Worm (Caenorhabditis elegans) whole organism, late embryonic: Measurements from ENCODE around the gene mig-6.

Source experiments
- C38D4.7 ChIP-seq: fragments of 200-800 bp; sonication (Bioruptor generic); optimal IDR thresholded peaks from 2 replicates; lab custom pipeline; 2018; ENCODE audit warnings: mild to moderate bottlenecking, missing genetic modification characterization, moderate library complexity, missing compliant biosample characterization
- K02D7.2 ChIP-seq: sonication (generic microtip); optimal IDR thresholded peaks from 2 replicates; lab custom pipeline; 2017; ENCODE audit warnings: mild to moderate bottlenecking, missing genetic modification characterization, missing compliant biosample characterization
- K09A11.1 ChIP-seq: sonication (generic microtip); optimal IDR thresholded peaks from 2 replicates; lab custom pipeline; 2017; ENCODE audit warnings: antibody characterized with exemption, mild to moderate bottlenecking, missing genetic modification characterization, missing compliant biosample characterization; ENCODE audit not compliant: insufficient read depth
- T23F11.4 ChIP-seq: fragments of 200-800 bp; sonication (Bioruptor generic); optimal IDR thresholded peaks from 2 replicates; lab custom pipeline; 2018; ENCODE audit warnings: mild to moderate bottlenecking, missing genetic modification characterization, missing compliant biosample characterization
- ama-1 ChIP-seq: fragments of 150-350 bp; optimal IDR thresholded peaks from 2 replicates; lab custom pipeline; 2014
- ceh-19 ChIP-seq: fragments of 200-800 bp; sonication (Bioruptor generic); optimal IDR thresholded peaks from 2 replicates; lab custom pipeline; 2018; ENCODE audit warnings: mild to moderate bottlenecking, missing genetic modification characterization, missing compliant biosample characterization
- ceh-34 ChIP-seq: sonication (generic microtip); optimal IDR thresholded peaks from 2 replicates; lab custom pipeline; 2016; ENCODE audit warnings: mild to moderate bottlenecking, missing genetic modification characterization, missing compliant biosample characterization
- ceh-45 ChIP-seq: fragments of 200-800 bp; sonication (Bioruptor generic); IDR thresholded peaks from 2 replicates; pipeline ENCODE4 v1.3.6; 2022; ENCODE audit warnings: missing genetic modification reagents, missing genetic modification characterization, missing compliant biosample characterization
- ceh-48 ChIP-seq: sonication (generic microtip); optimal IDR thresholded peaks from 2 replicates; lab custom pipeline; 2016; ENCODE audit warnings: missing genetic modification characterization, inconsistent platforms, missing compliant biosample characterization
- ceh-9 ChIP-seq: sonication (generic microtip); optimal IDR thresholded peaks from 2 replicates; lab custom pipeline; 2016; ENCODE audit warnings: mild to moderate bottlenecking, missing genetic modification characterization, inconsistent platforms, missing compliant biosample characterization
- dve-1 ChIP-seq: sonication (generic microtip); optimal IDR thresholded peaks from 2 replicates; lab custom pipeline; 2017; ENCODE audit warnings: antibody characterized with exemption, mild to moderate bottlenecking, missing genetic modification characterization, missing compliant biosample characterization
- elt-2 ChIP-seq: sonication (generic microtip); optimal IDR thresholded peaks from 2 replicates; lab custom pipeline; 2016; ENCODE audit warnings: missing genetic modification reagents, missing genetic modification characterization, missing compliant biosample characterization
- elt-4 ChIP-seq: sonication (generic microtip); optimal IDR thresholded peaks from 2 replicates; lab custom pipeline; 2016; ENCODE audit warnings: missing genetic modification characterization, missing compliant biosample characterization
- ets-4 ChIP-seq: sonication (generic microtip); optimal IDR thresholded peaks from 2 replicates; lab custom pipeline; 2016; ENCODE audit warnings: missing genetic modification characterization, missing compliant biosample characterization
- fax-1 ChIP-seq: sonication (generic microtip); optimal IDR thresholded peaks from 2 replicates; lab custom pipeline; 2016; ENCODE audit warnings: missing genotype, missing genetic modification characterization, missing compliant biosample characterization
- fkh-10 ChIP-seq: fragments of 150-350 bp; optimal IDR thresholded peaks from 2 replicates; lab custom pipeline; 2014; ENCODE audit warnings: missing biosample characterization, missing genetic modification reagents, missing genetic modification characterization
- gmeb-2 ChIP-seq: sonication (generic microtip); optimal IDR thresholded peaks from 2 replicates; lab custom pipeline; 2016; ENCODE audit warnings: missing genetic modification characterization, inconsistent platforms, missing compliant biosample characterization
- hlh-15 ChIP-seq: sonication (generic microtip); optimal IDR thresholded peaks from 2 replicates; lab custom pipeline; 2016; ENCODE audit warnings: missing genetic modification characterization, missing compliant biosample characterization
- hlh-30 ChIP-seq: sonication (generic microtip); optimal IDR thresholded peaks from 2 replicates; lab custom pipeline; 2017; ENCODE audit warnings: antibody characterized with exemption, missing genetic modification characterization, missing compliant biosample characterization; ENCODE audit not compliant: insufficient read depth
- lim-6 ChIP-seq: sonication (generic microtip); optimal IDR thresholded peaks from 2 replicates; lab custom pipeline; 2016; ENCODE audit warnings: missing genetic modification characterization, missing compliant biosample characterization
- lin-11 ChIP-seq: fragments of 200-800 bp; sonication (Bioruptor generic); optimal IDR thresholded peaks from 2 replicates; lab custom pipeline; 2018; ENCODE audit warnings: mild to moderate bottlenecking, missing genetic modification characterization, missing compliant biosample characterization
- madf-2 ChIP-seq: sonication (generic microtip); optimal IDR thresholded peaks from 2 replicates; lab custom pipeline; 2017; ENCODE audit warnings: missing genetic modification characterization, missing compliant biosample characterization
- mec-3 ChIP-seq: sonication (generic microtip); optimal IDR thresholded peaks from 2 replicates; lab custom pipeline; 2016; ENCODE audit warnings: borderline replicate concordance, missing genetic modification characterization, missing compliant biosample characterization
- nhr-11 ChIP-seq: fragments of 150-350 bp; optimal IDR thresholded peaks from 2 replicates; lab custom pipeline; 2014; ENCODE audit warnings: missing biosample characterization, missing genetic modification characterization
- pha-2 ChIP-seq: sonication (generic microtip); optimal IDR thresholded peaks from 2 replicates; lab custom pipeline; 2017; ENCODE audit warnings: mild to moderate bottlenecking, missing genetic modification characterization, missing compliant biosample characterization
- pha-4 ChIP-seq: fragments of 150-350 bp; optimal IDR thresholded peaks from 2 replicates; lab custom pipeline; 2018; ENCODE audit warnings: missing biosample characterization, missing genetic modification reagents, missing genetic modification characterization
- sox-4 ChIP-seq: sonication (generic microtip); optimal IDR thresholded peaks from 2 replicates; lab custom pipeline; 2017; ENCODE audit warnings: mild to moderate bottlenecking, missing genetic modification characterization, inconsistent platforms, missing compliant biosample characterization
- tbx-2 ChIP-seq: sonication (generic microtip); optimal IDR thresholded peaks from 2 replicates; lab custom pipeline; 2016; ENCODE audit warnings: missing genetic modification characterization, missing compliant biosample characterization
- ttx-3 ChIP-seq: sonication (generic microtip); optimal IDR thresholded peaks from 2 replicates; lab custom pipeline; 2016; ENCODE audit warnings: missing genetic modification reagents, missing genetic modification characterization, missing compliant biosample characterization
- unc-3 ChIP-seq, 2 experiments: fragments of 200-800 bp in 1 of 2; sonication (Bioruptor generic) in 1 of 2; sonication (generic microtip) in 1 of 2; conservative IDR thresholded peaks in 1 of 2; optimal IDR thresholded peaks in 1 of 2; 2 replicates each; pipeline versions ENCODE4 v1.3.6 to Lab custom; 2016 to 2022; ENCODE audit warnings: missing compliant biosample characterization in 2 of 2, missing genetic modification characterization in 2 of 2, missing genetic modification reagents in 1 of 2
- unc-42 ChIP-seq: sonication (generic microtip); optimal IDR thresholded peaks from 2 replicates; lab custom pipeline; 2016; ENCODE audit warnings: missing genotype, missing genetic modification characterization, missing compliant biosample characterization
- unc-86 ChIP-seq: sonication (generic microtip); optimal IDR thresholded peaks from 2 replicates; lab custom pipeline; 2016; ENCODE audit warnings: missing genetic modification characterization, missing compliant biosample characterization
- ztf-16 ChIP-seq: sonication (generic microtip); optimal IDR thresholded peaks from 2 replicates; lab custom pipeline; 2017; ENCODE audit warnings: missing genetic modification characterization, missing compliant biosample characterization

Gene mig-6

ce11 chrV:7861792-7862191, 34.8 kb downstream of the mig-6 start, which contains the start of gene C37C3.17:
C37C3.17 (minus strand) TSS chrV:7861892.
- no peak for TF ChIP-seq hlh-15 (tag; lab: Kevin White, UChicago)
- no peak for TF ChIP-seq elt-2 (tag; lab: Kevin White, UChicago)

- no peak for TF ChIP-seq madf-2 (tag; lab: Kevin White, UChicago)
- TF ChIP-seq mec-3 (tag; lab: Kevin White, UChicago) = no peak
- no peak for TF ChIP-seq unc-42 (tag; lab: Kevin White, UChicago)
- no peak for TF ChIP-seq ceh-48 (tag; lab: Kevin White, UChicago)
- no peak for TF ChIP-seq lim-6 (tag; lab: Kevin White, UChicago)
- no peak for TF ChIP-seq dve-1
- TF ChIP-seq ceh-9 (tag; lab: Kevin White, UChicago) = no peak
- no peak for TF ChIP-seq unc-86 (tag; lab: Kevin White, UChicago)
- TF ChIP-seq elt-2 (tag; lab: Kevin White, UChicago) = no peak
- no peak for TF ChIP-seq sox-4 (tag; lab: Kevin White, UChicago)
- TF ChIP-seq elt-4 (tag; lab: Kevin White, UChicago) = no peak
- TF ChIP-seq ama-1 (lab: Kevin White, UChicago) = no peak
- no peak for TF ChIP-seq pha-4 (tag; lab: Kevin White, UChicago)
- TF ChIP-seq gmeb-2 = no peak
- TF ChIP-seq ttx-3 (tag; lab: Kevin White, UChicago) = no peak
- no peak for TF ChIP-seq ceh-45 (GFP tag; lab: Robert Waterston, UW)
Observed at ce11 chrV:7863020-7863523, 36.1 kb downstream of the mig-6 start, which contains the start of gene C37C3.10. C37C3.10 (minus strand) TSS chrV:7863070.

ce11 chrV:7864663-7865062, 37.6 kb downstream of the mig-6 start, which contains the start of gene C37C3.11:
C37C3.11 (minus strand) TSS chrV:7864763.
- TF ChIP-seq ztf-16 (tag; lab: Kevin White, UChicago) = no peak

- no peak for TF ChIP-seq lin-11
- TF ChIP-seq unc-3 (GFP tag; conservative IDR thresholded peaks at IDR 0.05; lab: Robert Waterston, UW) = no peak
- TF ChIP-seq unc-3 (tag; optimal IDR thresholded peaks at IDR 0.05; lab: Kevin White, UChicago) = no peak
- no peak for TF ChIP-seq K09A11.1 (tag; lab: Kevin White, UChicago)
- TF ChIP-seq fax-1 (tag; lab: Kevin White, UChicago) = no peak
- no peak for TF ChIP-seq elt-4 (tag; lab: Kevin White, UChicago)
- TF ChIP-seq unc-86 (tag; lab: Kevin White, UChicago) = no peak
- no peak for TF ChIP-seq lim-6 (tag; lab: Kevin White, UChicago)
- TF ChIP-seq ets-4 = no peak
- TF ChIP-seq nhr-11 = no peak
- no peak for TF ChIP-seq ztf-16 (tag; lab: Kevin White, UChicago)
- TF ChIP-seq ceh-34 (tag; lab: Kevin White, UChicago) = no peak
Observed at ce11 chrV:7870707-7871106, 43.7 kb downstream of the mig-6 start, which contains the start of gene nipi-4. nipi-4 (minus strand) TSS chrV:7870807.

- no peak for TF ChIP-seq K02D7.2 (tag; lab: Kevin White, UChicago)
- TF ChIP-seq tbx-2 = no peak
- TF ChIP-seq unc-86 (tag; lab: Kevin White, UChicago) = no peak
- peak; percentile 96 for TF ChIP-seq unc-42 (tag; lab: Kevin White, UChicago)
- no peak for TF ChIP-seq ama-1 (lab: Kevin White, UChicago)
- no peak for TF ChIP-seq ceh-19 (GFP tag; lab: Kevin White, UChicago)
- peak; percentile 16 for TF ChIP-seq fkh-10 (GFP tag; lab: Kevin White, UChicago)
- no peak for TF ChIP-seq T23F11.4 (GFP tag; lab: Kevin White, UChicago)
- no peak for TF ChIP-seq pha-2 (tag; lab: Kevin White, UChicago)
- no peak for TF ChIP-seq hlh-30 (tag; lab: Kevin White, UChicago)
- TF ChIP-seq C38D4.7 = no peak
Observed at ce11 chrV:7872945-7873344, 45.9 kb downstream of the mig-6 start.
